Worm (Caenorhabditis elegans): ENCODE data around the gene Y45F10B.3.
"Not testable (repeated sequence)": the region's sequence is repeated elsewhere in the genome, so short reads cannot be mapped to it uniquely, and the experiment has no call there.

Gene Y45F10B.3

DNA sequence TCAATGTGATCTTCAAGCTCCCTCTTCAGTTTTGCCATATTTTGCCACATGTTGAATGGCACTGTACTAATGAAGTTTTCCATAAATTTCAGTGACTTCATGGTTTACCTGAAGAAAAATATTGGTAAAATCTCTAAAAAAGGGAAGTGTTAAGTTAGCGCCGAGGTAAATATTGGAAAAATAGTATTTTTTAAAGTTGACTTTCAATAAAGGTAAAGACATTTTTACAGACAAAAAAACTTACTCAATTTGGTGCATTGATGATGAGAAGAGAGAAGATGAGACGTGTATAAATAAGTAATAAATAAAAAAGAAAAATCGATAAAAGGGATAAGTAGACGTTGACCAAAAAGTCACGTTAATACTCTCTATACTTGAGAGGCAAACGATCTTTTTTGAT lies 4.4 kb downstream of the Y45F10B.3 start, which contains the start of gene Y45F10B.9:
Gene Y45F10B.9, minus strand, starts transcription at position 101 of the 400 bp plus-strand sequence.
- TF ChIP-seq aly-1, tra-4, F13C5.2 (tag; optimal IDR thresholded peaks at IDR 0.05): not testable (repeated sequence)

DNA sequence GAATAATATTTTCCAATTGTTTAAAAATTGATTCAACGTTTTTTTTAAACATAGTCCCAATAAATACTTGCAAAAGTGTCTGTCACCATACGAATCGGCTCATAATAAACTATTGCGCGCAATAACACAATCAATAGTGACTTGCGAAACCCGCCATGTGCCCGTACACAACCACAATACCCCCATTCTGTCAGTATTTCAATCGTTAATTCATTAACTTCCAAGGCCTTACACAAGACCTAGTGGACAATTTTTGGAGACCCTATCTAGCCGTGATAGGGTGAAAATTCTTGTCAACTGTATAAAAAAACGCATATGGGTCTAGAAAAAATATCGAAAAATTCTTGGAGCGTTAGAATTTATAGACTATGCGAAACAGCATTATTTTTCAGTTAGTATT lies 7.2 kb downstream of the Y45F10B.3 start:
- TF ChIP-seq hmg-4 (GFP tag; optimal IDR thresholded peaks at IDR 0.05) (no peak), tbx-11 (GFP tag; IDR thresholded peaks at IDR 0.05) (no peak), hmbx-1 (tag; optimal IDR thresholded peaks at IDR 0.05) (no peak), F13C5.2 (tag; optimal IDR thresholded peaks at IDR 0.05) (no peak), pes-1 (GFP tag; IDR thresholded peaks at IDR 0.05) (no peak), B0310.2 (tag; optimal IDR thresholded peaks at IDR 0.05) (no peak), scrt-1 (GFP tag; IDR thresholded peaks at IDR 0.05) (no peak), ets-7 (tag; optimal IDR thresholded peaks at IDR 0.05) (no peak), hnd-1 (tag; optimal IDR thresholded peaks at IDR 0.05) (no peak), ceh-36 (tag; optimal IDR thresholded peaks at IDR 0.05) (no peak), aly-1 (tag; optimal IDR thresholded peaks at IDR 0.05) (no peak)

DNA sequence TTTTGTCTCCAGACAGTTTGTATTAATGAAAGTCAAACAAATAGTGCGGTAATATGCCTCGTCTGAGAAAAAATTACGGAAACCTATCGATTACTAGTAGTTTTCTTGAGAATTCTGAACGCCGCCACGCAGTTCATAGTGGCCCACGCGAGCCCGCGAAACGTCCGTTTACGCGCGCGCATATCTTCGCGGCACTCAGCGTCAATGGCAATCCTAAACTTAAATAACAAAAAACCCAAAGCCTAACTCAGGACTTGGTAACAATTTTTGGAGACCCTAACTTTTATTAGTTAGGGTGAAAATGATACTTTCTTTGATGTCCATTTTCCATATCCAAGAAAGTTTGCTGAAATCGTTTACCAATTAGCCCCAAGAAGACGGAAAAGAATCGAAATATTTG lies 8.0 kb downstream of the Y45F10B.3 start:
- TF ChIP-seq hmg-4 (GFP tag; optimal IDR thresholded peaks at IDR 0.05), result no peak
- no peak for TF ChIP-seq pes-1 (GFP tag; IDR thresholded peaks at IDR 0.05)
- TF ChIP-seq ama-1 (optimal IDR thresholded peaks at IDR 0.05), result no peak
- no peak for TF ChIP-seq F13C5.2 (tag; optimal IDR thresholded peaks at IDR 0.05)
- no peak for TF ChIP-seq flt-1 (GFP tag; IDR thresholded peaks at IDR 0.05)
- no peak for TF ChIP-seq ets-7 (tag; optimal IDR thresholded peaks at IDR 0.05)
- no peak for TF ChIP-seq scrt-1 (GFP tag; IDR thresholded peaks at IDR 0.05)
- no peak for TF ChIP-seq tbx-37 (GFP tag; conservative IDR thresholded peaks at IDR 0.05)
- no peak for TF ChIP-seq ceh-13 (GFP tag; optimal IDR thresholded peaks at IDR 0.05)
- no peak for TF ChIP-seq tra-4 (tag; optimal IDR thresholded peaks at IDR 0.05)
- no peak for TF ChIP-seq aly-1 (tag; optimal IDR thresholded peaks at IDR 0.05)
- TF ChIP-seq sea-1 (GFP tag; conservative IDR thresholded peaks at IDR 0.05), result no peak
- no peak for TF ChIP-seq hmbx-1 (tag; optimal IDR thresholded peaks at IDR 0.05)
- TF ChIP-seq hnd-1 (tag; optimal IDR thresholded peaks at IDR 0.05), result no peak
- TF ChIP-seq ceh-36 (tag; optimal IDR thresholded peaks at IDR 0.05), result no peak

- TF ChIP-seq sea-1 (GFP tag; conservative IDR thresholded peaks at IDR 0.05) (no peak), ama-1 (optimal IDR thresholded peaks at IDR 0.05) (no peak), B0310.2 (tag; optimal IDR thresholded peaks at IDR 0.05) (no peak), flt-1 (GFP tag; IDR thresholded peaks at IDR 0.05) (no peak), pes-1 (GFP tag; IDR thresholded peaks at IDR 0.05) (no peak), F13C5.2 (tag; optimal IDR thresholded peaks at IDR 0.05) (no peak), aly-1 (tag; optimal IDR thresholded peaks at IDR 0.05) (no peak), hnd-1 (tag; optimal IDR thresholded peaks at IDR 0.05) (no peak), tbx-37 (GFP tag; conservative IDR thresholded peaks at IDR 0.05) (no peak), ets-7 (tag; optimal IDR thresholded peaks at IDR 0.05) (no peak), scrt-1 (GFP tag; IDR thresholded peaks at IDR 0.05) (no peak), hmg-4 (GFP tag; optimal IDR thresholded peaks at IDR 0.05) (no peak)
Observed at ce11 chrIV:13601973-13602669, 8.7 kb downstream of the Y45F10B.3 start, which contains the start of gene Y45F10B.59. Gene Y45F10B.59, plus strand, starts transcription at chrIV:13602619.

ce11 chrIV:13609755-13610154 lies 16.3 kb downstream of the Y45F10B.3 start, which contains the start of gene C08F11.13:
Gene C08F11.13, minus strand, starts transcription at chrIV:13609892.
- TF ChIP-seq pes-1 (GFP tag; IDR thresholded peaks at IDR 0.05) (no peak), flt-1 (GFP tag; IDR thresholded peaks at IDR 0.05) (no peak), tbx-11 (GFP tag; IDR thresholded peaks at IDR 0.05) (no peak), scrt-1 (GFP tag; IDR thresholded peaks at IDR 0.05) (no peak), F13C5.2 (tag; optimal IDR thresholded peaks at IDR 0.05) (no peak), ama-1 (optimal IDR thresholded peaks at IDR 0.05) (no peak), sea-1 (GFP tag; conservative IDR thresholded peaks at IDR 0.05) (no peak), aly-1 (tag; optimal IDR thresholded peaks at IDR 0.05) (no peak), tbx-37 (GFP tag; conservative IDR thresholded peaks at IDR 0.05) (no peak), B0310.2 (tag; optimal IDR thresholded peaks at IDR 0.05) (no peak), ceh-13 (GFP tag; optimal IDR thresholded peaks at IDR 0.05) (no peak), hmg-4 (GFP tag; optimal IDR thresholded peaks at IDR 0.05) (no peak), hmbx-1 (tag; optimal IDR thresholded peaks at IDR 0.05) (no peak), ceh-36 (tag; optimal IDR thresholded peaks at IDR 0.05) (no peak), hnd-1 (tag; optimal IDR thresholded peaks at IDR 0.05) (no peak), tra-4 (tag; optimal IDR thresholded peaks at IDR 0.05) (no peak), ets-7 (tag; optimal IDR thresholded peaks at IDR 0.05) (no peak)

- TF ChIP-seq ets-7 (tag; optimal IDR thresholded peaks at IDR 0.05) (no peak), scrt-1 (GFP tag; IDR thresholded peaks at IDR 0.05) (no peak), pes-1 (GFP tag; IDR thresholded peaks at IDR 0.05) (no peak), hnd-1 (tag; optimal IDR thresholded peaks at IDR 0.05) (no peak), ceh-13 (GFP tag; optimal IDR thresholded peaks at IDR 0.05) (no peak), flt-1 (GFP tag; IDR thresholded peaks at IDR 0.05) (no peak), aly-1 (tag; optimal IDR thresholded peaks at IDR 0.05) (no peak), B0310.2 (tag; optimal IDR thresholded peaks at IDR 0.05) (no peak), sea-1 (GFP tag; conservative IDR thresholded peaks at IDR 0.05) (no peak), ama-1 (optimal IDR thresholded peaks at IDR 0.05) (no peak)
Observed at ce11 chrIV:13619203-13619602, 25.8 kb downstream of the Y45F10B.3 start, which contains the start of gene C08F11.3. Gene C08F11.3, plus strand, starts transcription at chrIV:13619503.

DNA sequence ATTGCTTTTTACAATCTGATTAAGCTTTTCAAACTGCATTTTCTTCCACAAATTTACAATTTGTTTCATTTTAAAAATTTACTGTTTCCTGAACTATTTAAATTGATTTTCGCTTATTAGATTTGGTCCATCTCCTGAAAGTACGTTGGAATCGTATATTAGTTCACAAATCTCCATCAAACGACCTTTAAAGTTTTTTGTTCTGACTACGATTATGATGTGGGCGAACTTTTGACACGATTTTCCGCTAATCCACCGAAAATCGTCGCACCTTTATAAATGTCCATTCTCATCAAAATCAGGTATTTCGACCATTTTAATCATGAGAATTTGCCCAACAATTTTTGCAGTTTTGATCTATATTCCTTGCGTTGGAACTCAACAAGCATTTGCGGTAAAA lies 30.1 kb downstream of the Y45F10B.3 start, which contains the start of gene C08F11.1:
Gene C08F11.1, plus strand, starts transcription at position 301 of the 400 bp plus-strand sequence.
- TF ChIP-seq pes-1 (GFP tag; IDR thresholded peaks at IDR 0.05), result no peak
- no peak for TF ChIP-seq sea-1 (GFP tag; conservative IDR thresholded peaks at IDR 0.05)
- TF ChIP-seq F13C5.2 (tag; optimal IDR thresholded peaks at IDR 0.05), result no peak
- no peak for TF ChIP-seq hnd-1 (tag; optimal IDR thresholded peaks at IDR 0.05)
- TF ChIP-seq tbx-11 (GFP tag; IDR thresholded peaks at IDR 0.05), result no peak
- TF ChIP-seq hmg-4 (GFP tag; optimal IDR thresholded peaks at IDR 0.05), result no peak
- TF ChIP-seq aly-1 (tag; optimal IDR thresholded peaks at IDR 0.05), result no peak
- no peak for TF ChIP-seq flt-1 (GFP tag; IDR thresholded peaks at IDR 0.05)
- no peak for TF ChIP-seq B0310.2 (tag; optimal IDR thresholded peaks at IDR 0.05)
- no peak for TF ChIP-seq hmbx-1 (tag; optimal IDR thresholded peaks at IDR 0.05)
- no peak for TF ChIP-seq scrt-1 (GFP tag; IDR thresholded peaks at IDR 0.05)
- TF ChIP-seq tbx-37 (GFP tag; conservative IDR thresholded peaks at IDR 0.05), result no peak
- TF ChIP-seq ama-1 (optimal IDR thresholded peaks at IDR 0.05), result no peak
- TF ChIP-seq tra-4 (tag; optimal IDR thresholded peaks at IDR 0.05), result no peak
- no peak for TF ChIP-seq ets-7 (tag; optimal IDR thresholded peaks at IDR 0.05)
- no peak for TF ChIP-seq ceh-36 (tag; optimal IDR thresholded peaks at IDR 0.05)
- TF ChIP-seq ceh-13 (GFP tag; optimal IDR thresholded peaks at IDR 0.05), result no peak

Measured in whole organism, early embryonic.